Worm (Caenorhabditis elegans): ENCODE results near the gene tsp-11.

ce11 chrX:9183836-9184235, 20.9 kb downstream of the tsp-11 start, which contains the start of gene Y81B9A.2:
- TF ChIP-seq ceh-45 (GFP tag; IDR thresholded peaks at IDR 0.05) (no peak), pag-3 (tag; optimal IDR thresholded peaks at IDR 0.05; ENCODE audit: borderline replicate concordance) (no peak), elt-2 (tag; optimal IDR thresholded peaks at IDR 0.05) (no peak), unc-55 (GFP tag; optimal IDR thresholded peaks at IDR 0.05) (no peak), fkh-10 (GFP tag; optimal IDR thresholded peaks at IDR 0.05) (no peak), ceh-9 (tag; optimal IDR thresholded peaks at IDR 0.05) (no peak), nhr-11 (tag; optimal IDR thresholded peaks at IDR 0.05) (no peak), nfya-1 (tag; optimal IDR thresholded peaks at IDR 0.05) (no peak), ceh-30 (tag; optimal IDR thresholded peaks at IDR 0.05) (no peak), elt-4 (tag; optimal IDR thresholded peaks at IDR 0.05) (no peak), Y22D7AL.16 (tag; optimal IDR thresholded peaks at IDR 0.05) (no peak), fkh-6 (tag; optimal IDR thresholded peaks at IDR 0.05) (no peak), rnt-1 (tag; optimal IDR thresholded peaks at IDR 0.05) (no peak)
